Fruit fly (Drosophila melanogaster) whole organism, embryonic: Measurements from ENCODE around the gene CG16985.

Experiments used
- ATbp ChIP-seq: fragments of 200-800 bp; sonication (Bioruptor generic); optimal IDR thresholded peaks from 2 replicates; lab custom pipeline; 2017; ENCODE audit warnings: missing biosample characterization, mild to moderate bottlenecking, missing genetic modification characterization, missing genetic modification reagents
- CG10209 ChIP-seq: fragments of 200-800 bp; sonication (Bioruptor generic); optimal IDR thresholded peaks from 3 replicates; lab custom pipeline; 2017; ENCODE audit warnings: missing biosample characterization, mild to moderate bottlenecking, missing genetic modification characterization, missing genetic modification reagents
- CG10462 ChIP-seq: fragments of 200-800 bp; sonication (Bioruptor generic); optimal IDR thresholded peaks from 2 replicates; lab custom pipeline; 2016; ENCODE audit warnings: missing biosample characterization, missing genetic modification characterization
- CG10959 ChIP-seq: fragments of 200-800 bp; sonication (Bioruptor generic); IDR thresholded peaks from 2 replicates; pipeline ENCODE4 v1.3.6; 2022; ENCODE audit warnings: missing biosample characterization, missing genetic modification characterization
- CG10979 ChIP-seq: fragments of 200-800 bp; sonication (Bioruptor generic); optimal IDR thresholded peaks from 2 replicates; lab custom pipeline; 2018; ENCODE audit warnings: missing biosample characterization, mild to moderate bottlenecking, missing genetic modification characterization, moderate library complexity
- CG11085 ChIP-seq: fragments of 200-800 bp; sonication (Bioruptor generic); IDR thresholded peaks from 2 replicates; pipeline ENCODE4 v1.3.6; 2022; ENCODE audit warnings: missing biosample characterization, missing genetic modification characterization
- CG12104 ChIP-seq: fragments of 200-800 bp; sonication (Bioruptor generic); optimal IDR thresholded peaks from 3 replicates; lab custom pipeline; 2016; ENCODE audit warnings: missing biosample characterization, missing genetic modification characterization
- CG12769 ChIP-seq: fragments of 200-800 bp; sonication (Bioruptor generic); optimal IDR thresholded peaks from 2 replicates; lab custom pipeline; 2019; ENCODE audit warnings: missing biosample characterization, mild to moderate bottlenecking, missing genetic modification characterization, moderate library complexity
- CG14050 ChIP-seq: fragments of 200-800 bp; sonication (Bioruptor generic); IDR thresholded peaks from 3 replicates; pipeline ENCODE4 v1.3.6; 2022; ENCODE audit warnings: missing biosample characterization, missing genetic modification characterization
- CG14710 ChIP-seq: fragments of 200-800 bp; sonication (Bioruptor generic); optimal IDR thresholded peaks from 3 replicates; lab custom pipeline; 2019; ENCODE audit warnings: missing biosample characterization, mild to moderate bottlenecking, missing genetic modification characterization, moderate library complexity
- CG14860 ChIP-seq: fragments of 200-800 bp; sonication (Bioruptor generic); IDR thresholded peaks from 3 replicates; pipeline ENCODE4 v1.3.6; 2022; ENCODE audit warnings: missing biosample characterization, missing genetic modification characterization; ENCODE audit not compliant: partially characterized antibody
- CG15696 ChIP-seq: fragments of 200-800 bp; sonication (Bioruptor generic); optimal IDR thresholded peaks from 2 replicates; lab custom pipeline; 2019; ENCODE audit warnings: missing biosample characterization, mild to moderate bottlenecking, missing genetic modification characterization, moderate library complexity
- CG17359 ChIP-seq: fragments of 200-800 bp; sonication (Bioruptor generic); optimal IDR thresholded peaks from 3 replicates; lab custom pipeline; 2018; ENCODE audit warnings: missing biosample characterization, mild to moderate bottlenecking, missing genetic modification characterization, moderate library complexity
- CG2116 ChIP-seq: fragments of 200-800 bp; sonication (Bioruptor generic); optimal IDR thresholded peaks from 3 replicates; lab custom pipeline; 2018; ENCODE audit warnings: missing biosample characterization, mild to moderate bottlenecking, missing genetic modification characterization
- CG32772 ChIP-seq: fragments of 200-800 bp; sonication (Bioruptor generic); IDR thresholded peaks from 2 replicates; pipeline ENCODE4 v1.3.6; 2022; ENCODE audit warnings: missing biosample characterization, missing genetic modification characterization
- CG33557 ChIP-seq: fragments of 200-800 bp; sonication (Bioruptor generic); optimal IDR thresholded peaks from 2 replicates; lab custom pipeline; 2019; ENCODE audit warnings: missing biosample characterization, mild to moderate bottlenecking, missing genetic modification characterization, moderate library complexity
- CG34376 ChIP-seq: fragments of 200-800 bp; sonication (Bioruptor generic); optimal IDR thresholded peaks from 2 replicates; lab custom pipeline; 2018; ENCODE audit warnings: missing biosample characterization, mild to moderate bottlenecking, missing genetic modification characterization
- CG3847 ChIP-seq: fragments of 200-800 bp; sonication (Bioruptor generic); IDR thresholded peaks from 2 replicates; pipeline ENCODE4 v1.3.6; 2022; ENCODE audit warnings: missing biosample characterization, missing genetic modification characterization
- CG4328 ChIP-seq: fragments of 200-800 bp; sonication (Bioruptor generic); optimal IDR thresholded peaks from 3 replicates; lab custom pipeline; 2017; ENCODE audit warnings: missing biosample characterization, missing genetic modification reagents, missing genetic modification characterization
- CG6654 ChIP-seq: fragments of 200-800 bp; sonication (Bioruptor generic); optimal IDR thresholded peaks from 2 replicates; lab custom pipeline; 2017; ENCODE audit warnings: missing biosample characterization, mild to moderate bottlenecking, missing genetic modification characterization
- CG6791 ChIP-seq: fragments of 200-800 bp; sonication (Bioruptor generic); IDR thresholded peaks from 3 replicates; pipeline ENCODE4 v1.3.6; 2022; ENCODE audit warnings: missing biosample characterization, missing genetic modification characterization; ENCODE audit not compliant: partially characterized antibody
- CG9609 ChIP-seq: fragments of 200-800 bp; sonication (Bioruptor generic); optimal IDR thresholded peaks from 3 replicates; lab custom pipeline; 2016; ENCODE audit warnings: missing biosample characterization, missing genetic modification characterization
- Dp ChIP-seq: fragments of 200-800 bp; sonication (Bioruptor generic); optimal IDR thresholded peaks from 2 replicates; lab custom pipeline; 2018; ENCODE audit warnings: missing biosample characterization, mild to moderate bottlenecking, missing genetic modification characterization, moderate library complexity
- Fer2 ChIP-seq: fragments of 200-800 bp; sonication (Bioruptor generic); optimal IDR thresholded peaks from 2 replicates; lab custom pipeline; 2018; ENCODE audit warnings: missing biosample characterization, mild to moderate bottlenecking, missing genetic modification characterization, moderate library complexity
- Hey ChIP-seq: fragments of 200-800 bp; sonication (Bioruptor generic); optimal IDR thresholded peaks from 3 replicates; lab custom pipeline; 2018; ENCODE audit warnings: missing biosample characterization, mild to moderate bottlenecking, missing genetic modification characterization
- Hr3 ChIP-seq: fragments of 200-800 bp; sonication (Bioruptor generic); optimal IDR thresholded peaks from 3 replicates; lab custom pipeline; 2016; ENCODE audit warnings: missing biosample characterization, missing genetic modification characterization
- Max ChIP-seq: fragments of 200-800 bp; sonication (Bioruptor generic); optimal IDR thresholded peaks from 2 replicates; lab custom pipeline; 2016; ENCODE audit warnings: missing biosample characterization, mild to moderate bottlenecking, missing genetic modification characterization
- NFAT ChIP-seq: fragments of 200-800 bp; sonication (Bioruptor generic); IDR thresholded peaks from 2 replicates; pipeline ENCODE4 v1.3.6; 2022; ENCODE audit warnings: missing biosample characterization, missing genetic modification characterization
- Rfx ChIP-seq: fragments of 200-800 bp; sonication (Bioruptor generic); IDR thresholded peaks from 2 replicates; pipeline ENCODE4 v1.3.6; 2022; ENCODE audit warnings: missing biosample characterization, missing genetic modification characterization
- Side ChIP-seq: fragments of 200-800 bp; sonication (Bioruptor generic); optimal IDR thresholded peaks from 2 replicates; lab custom pipeline; 2016; ENCODE audit warnings: missing biosample characterization, missing genetic modification characterization
- Sry-δ ChIP-seq: fragments of 200-800 bp; sonication (Bioruptor generic); optimal IDR thresholded peaks from 2 replicates; lab custom pipeline; 2016; ENCODE audit warnings: missing biosample characterization, missing genetic modification characterization
- bab2 ChIP-seq: fragments of 200-800 bp; sonication (Bioruptor generic); optimal IDR thresholded peaks from 2 replicates; lab custom pipeline; 2016; ENCODE audit warnings: missing biosample characterization, missing genetic modification characterization
- chinmo ChIP-seq: fragments of 200-800 bp; sonication (Bioruptor generic); IDR thresholded peaks from 4 replicates; pipeline ENCODE4 v1.3.6; 2022; ENCODE audit warnings: missing biosample characterization, missing genetic modification characterization; ENCODE audit not compliant: partially characterized antibody
- dmrt11E ChIP-seq: fragments of 200-800 bp; sonication (Bioruptor generic); optimal IDR thresholded peaks from 3 replicates; lab custom pipeline; 2018; ENCODE audit warnings: missing biosample characterization, mild to moderate bottlenecking, missing genetic modification characterization, moderate library complexity
- eyg ChIP-seq: fragments of 200-800 bp; sonication (Bioruptor generic); optimal IDR thresholded peaks from 3 replicates; lab custom pipeline; 2016; ENCODE audit warnings: missing biosample characterization, missing genetic modification characterization
- fd96Cb ChIP-seq: fragments of 200-800 bp; sonication (Bioruptor generic); optimal IDR thresholded peaks from 2 replicates; lab custom pipeline; 2018; ENCODE audit warnings: missing biosample characterization, mild to moderate bottlenecking, missing genetic modification characterization, moderate library complexity
- gt ChIP-seq: fragments of 200-800 bp; sonication (Bioruptor generic); IDR thresholded peaks from 2 replicates; pipeline ENCODE4 v1.3.6; 2022; ENCODE audit warnings: missing biosample characterization, missing genetic modification characterization
- inv ChIP-seq: fragments of 200-800 bp; sonication (Bioruptor generic); IDR thresholded peaks from 2 replicates; pipeline ENCODE4 v1.3.6; 2022; ENCODE audit warnings: missing biosample characterization, missing genetic modification characterization; ENCODE audit not compliant: partially characterized antibody
- knrl ChIP-seq: fragments of 200-800 bp; sonication (Bioruptor generic); IDR thresholded peaks from 3 replicates; pipeline ENCODE4 v1.3.6; 2022; ENCODE audit warnings: missing biosample characterization, missing genetic modification characterization; ENCODE audit not compliant: partially characterized antibody
- lab ChIP-seq: fragments of 200-800 bp; sonication (Bioruptor generic); optimal IDR thresholded peaks from 3 replicates; lab custom pipeline; 2017; ENCODE audit warnings: missing biosample characterization, missing genetic modification characterization, mild to moderate bottlenecking, moderate library complexity, missing genetic modification reagents
- mam ChIP-seq: fragments of 200-800 bp; sonication (Bioruptor generic); optimal IDR thresholded peaks from 3 replicates; lab custom pipeline; 2016; ENCODE audit warnings: missing biosample characterization, missing genetic modification characterization
- nom ChIP-seq: fragments of 200-800 bp; sonication (Bioruptor generic); optimal IDR thresholded peaks from 2 replicates; lab custom pipeline; 2017; ENCODE audit warnings: missing biosample characterization, missing genetic modification characterization, mild to moderate bottlenecking, moderate library complexity, missing genetic modification reagents
- pnt ChIP-seq: fragments of 200-800 bp; sonication (Bioruptor generic); optimal IDR thresholded peaks from 3 replicates; lab custom pipeline; 2016; ENCODE audit warnings: missing biosample characterization, missing genetic modification characterization
- ro ChIP-seq: fragments of 200-800 bp; sonication (Bioruptor generic); IDR thresholded peaks from 2 replicates; pipeline ENCODE4 v1.3.6; 2022; ENCODE audit warnings: missing biosample characterization, missing genetic modification characterization
- row ChIP-seq: fragments of 200-800 bp; sonication (Bioruptor generic); IDR thresholded peaks from 3 replicates; pipeline ENCODE4 v1.3.6; 2022; ENCODE audit warnings: missing biosample characterization, missing genetic modification characterization
- sqz ChIP-seq: fragments of 200-800 bp; sonication (Bioruptor generic); optimal IDR thresholded peaks from 3 replicates; lab custom pipeline; 2018; ENCODE audit warnings: missing biosample characterization, mild to moderate bottlenecking, missing genetic modification characterization
- unpg ChIP-seq: fragments of 200-800 bp; sonication (Bioruptor generic); optimal IDR thresholded peaks from 3 replicates; lab custom pipeline; 2018; ENCODE audit warnings: missing biosample characterization, mild to moderate bottlenecking, missing genetic modification characterization, moderate library complexity
- usp ChIP-seq: fragments of >200 bp; optimal IDR thresholded peaks from 2 replicates; lab custom pipeline; 2017; ENCODE audit warnings: missing biosample characterization, missing genetic modification characterization

CG16985 gene

DNA sequence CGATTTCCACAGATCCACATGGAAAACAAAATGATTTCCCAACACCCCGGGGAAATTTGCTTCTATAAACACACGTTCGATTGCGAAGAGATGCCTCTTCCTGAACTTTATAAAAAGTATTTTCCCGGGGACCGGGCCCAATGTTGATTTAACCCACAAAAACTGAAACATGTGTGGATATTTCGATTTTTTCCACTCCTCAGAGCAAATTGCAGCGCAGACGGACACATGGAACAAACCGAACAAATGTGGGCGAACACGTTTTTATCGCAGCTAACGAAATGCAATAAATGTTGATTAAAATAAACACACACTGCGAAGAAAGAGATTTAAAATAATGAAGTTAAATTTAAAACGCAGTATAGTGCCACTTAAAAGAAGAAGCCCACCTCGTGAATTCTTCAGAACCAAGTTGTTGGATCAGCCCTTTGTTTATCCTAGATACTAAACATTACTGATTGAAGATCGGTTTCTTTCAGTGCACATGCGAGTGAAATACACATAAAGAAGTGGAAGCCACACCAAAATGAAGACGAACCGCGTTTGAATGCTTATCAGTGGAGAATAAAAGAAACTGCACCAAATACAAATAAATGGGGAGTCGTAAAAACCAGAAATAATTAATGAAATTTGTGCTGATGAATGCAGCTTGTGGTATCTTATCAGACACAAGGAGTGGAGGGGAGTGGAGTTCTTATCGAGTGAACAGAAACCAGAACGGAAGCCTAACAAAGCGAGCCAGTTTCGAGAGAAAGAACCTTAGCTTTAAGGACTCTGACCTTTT is 16.2 kb upstream of the CG16985 start (continued):
- TF ChIP-seq CG12769: peak; percentile 43
- peak; percentile 49 for TF ChIP-seq Sry-δ (GFP tag; lab: Kevin White, UChicago)
- peak; percentile 58 for TF ChIP-seq Rfx
- peak; percentile 69 for TF ChIP-seq eyg (GFP tag; lab: Kevin White, UChicago)
- peak; percentile 75 for TF ChIP-seq Hr3 (GFP tag; lab: Kevin White, UChicago)
- peak; percentile 76 for TF ChIP-seq CG9609 (GFP tag; lab: Kevin White, UChicago)
- no peak for TF ChIP-seq CG3847 (GFP tag; lab: Robert Waterston, UW)
- peak; percentile 52 for TF ChIP-seq mam (GFP tag; lab: Kevin White, UChicago)
- TF ChIP-seq sqz (GFP tag; lab: Kevin White, UChicago): peak; percentile 74
- TF ChIP-seq CG12104 (GFP tag; lab: Kevin White, UChicago): peak; percentile 62
- TF ChIP-seq lab (GFP tag; lab: Kevin White, UChicago): peak; percentile 78
- peak; percentile 89 for TF ChIP-seq fd96Cb (tag; lab: Kevin White, UChicago)
- TF ChIP-seq Hey (tag; lab: Kevin White, UChicago): no peak
- no peak for TF ChIP-seq CG14860 (GFP tag; lab: Robert Waterston, UW)
- TF ChIP-seq NFAT: no peak
- TF ChIP-seq knrl (GFP tag; lab: Robert Waterston, UW): no peak
- TF ChIP-seq unpg: peak; percentile 85
- peak; percentile 44; the same call in 1 of the 2 replicates for TF ChIP-seq CG10959 (GFP tag; lab: Robert Waterston, UW)
- peak; percentile 93 for TF ChIP-seq CG17359
- no peak for TF ChIP-seq CG6791 (GFP tag; lab: Robert Waterston, UW)
- TF ChIP-seq Side (GFP tag; lab: Kevin White, UChicago): peak; percentile 70
- peak; percentile 13 for TF ChIP-seq CG2116 (GFP tag; lab: Kevin White, UChicago)
- peak; percentile 24 for TF ChIP-seq CG4328 (GFP tag; lab: Kevin White, UChicago)
- TF ChIP-seq ro: peak; percentile 37; the same call in 1 of the 2 replicates
- TF ChIP-seq Fer2 (tag; lab: Kevin White, UChicago): no peak
- peak; percentile 58 for TF ChIP-seq CG10209
- TF ChIP-seq CG14710 (tag; lab: Kevin White, UChicago): peak; percentile 83
- no peak for TF ChIP-seq chinmo (GFP tag; lab: Robert Waterston, UW)
- peak; percentile 87 for TF ChIP-seq bab2
- TF ChIP-seq row (GFP tag; lab: Robert Waterston, UW): peak; percentile 81
- TF ChIP-seq gt (GFP tag; lab: Robert Waterston, UW): peak; percentile 41; the same call in 1 of the 2 replicates
- peak; percentile 68 for TF ChIP-seq CG14050 (GFP tag; lab: Robert Waterston, UW)
- TF ChIP-seq Dp (GFP tag; lab: Kevin White, UChicago): no peak
- no peak for TF ChIP-seq usp (GFP tag; lab: Kevin White, UChicago)
- no peak for TF ChIP-seq CG11085 (GFP tag; lab: Robert Waterston, UW)
- TF ChIP-seq CG15696 (tag; lab: Kevin White, UChicago): peak; percentile 16
- TF ChIP-seq CG32772 (GFP tag; lab: Robert Waterston, UW): peak; percentile 85
- TF ChIP-seq dmrt11E (tag; lab: Kevin White, UChicago): peak; percentile 76
- TF ChIP-seq pnt (GFP tag; lab: Kevin White, UChicago): peak; percentile 58
- TF ChIP-seq CG10462 (GFP tag; lab: Kevin White, UChicago): peak; percentile 72
- TF ChIP-seq Max (GFP tag; lab: Kevin White, UChicago): peak; percentile 69
- peak; percentile 88 for TF ChIP-seq CG10979 (tag; lab: Kevin White, UChicago)
- no peak for TF ChIP-seq nom
- no peak for TF ChIP-seq CG33557 (GFP tag; lab: Kevin White, UChicago)
- TF ChIP-seq inv (GFP tag; lab: Robert Waterston, UW): no peak
- TF ChIP-seq CG6654: peak; percentile 65
- peak; percentile 87 for TF ChIP-seq ATbp (GFP tag; lab: Kevin White, UChicago)
- no peak for TF ChIP-seq CG34376 (GFP tag; lab: Kevin White, UChicago)
